Worm (Caenorhabditis elegans): ENCODE data around the gene sre-35.

sre-35 gene

ce11 chrII:12452754-12453352 is at the start of gene sre-35, which contains the start of gene sre-33:
Gene sre-35 (minus strand): TSS chrII:12452854.
Gene sre-33 (plus strand): TSS chrII:12453302.
- TF ChIP-seq unc-130 (tag; optimal IDR thresholded peaks at IDR 0.05): no peak

- TF ChIP-seq skn-1 (tag; optimal IDR thresholded peaks at IDR 0.05) (no peak), snu-23 (GFP tag; optimal IDR thresholded peaks at IDR 0.05) (no peak), lin-39 (tag; optimal IDR thresholded peaks at IDR 0.05) (no peak), elt-2 (tag; optimal IDR thresholded peaks at IDR 0.05) (no peak), fkh-4 (tag; optimal IDR thresholded peaks at IDR 0.05; ENCODE audit: borderline replicate concordance) (no peak), irx-1 (tag; optimal IDR thresholded peaks at IDR 0.05) (no peak), efl-1 (optimal IDR thresholded peaks at IDR 0.05) (peak; percentile 8 to 72), efl-1 (GFP tag; optimal IDR thresholded peaks at IDR 0.05 in 1 of 2) (peak; percentile 29 to 80), lin-14 (GFP tag; optimal IDR thresholded peaks at IDR 0.05) (peak; percentile 67), pag-3 (tag; optimal IDR thresholded peaks at IDR 0.05; ENCODE audit: borderline replicate concordance, insufficient read depth) (no peak), nhr-71 (tag; optimal IDR thresholded peaks at IDR 0.05) (peak; percentile 18), dpl-1 (GFP tag; optimal IDR thresholded peaks at IDR 0.05) (peak in 1 of 3 experiments; percentile 21), fkh-10 (GFP tag; optimal IDR thresholded peaks at IDR 0.05) (peak; percentile 78)
These were observed 47.3 kb upstream of the sre-35 start for ce11 chrII:12499969-12500368.

ce11 chrII:12496981-12497380 is 44.3 kb upstream of the sre-35 start, which contains the start of gene T21B4.3:
Gene T21B4.3 (minus strand): TSS chrII:12497081.
- TF ChIP-seq aly-2 (tag; optimal IDR thresholded peaks at IDR 0.05): no peak

ce11 chrII:12494556-12495131 is 42.0 kb upstream of the sre-35 start, which contains the start of gene col-85:
Gene col-85 (minus strand): TSS chrII:12495095.
- TF ChIP-seq mab-9 (GFP tag; IDR thresholded peaks at IDR 0.05) (0 out of 2 replicates have a peak, but pooled peaks have one; percentile 41), fkh-10 (GFP tag; optimal IDR thresholded peaks at IDR 0.05) (peak; percentile 51), blmp-1 (tag; optimal IDR thresholded peaks at IDR 0.05) (no peak), ceh-90 (tag; optimal IDR thresholded peaks at IDR 0.05) (no peak), ama-1 (optimal IDR thresholded peaks at IDR 0.05) (no peak), dpl-1 (GFP tag; optimal IDR thresholded peaks at IDR 0.05) (peak; percentile 44 to 66 (median 54)), snu-23 (GFP tag; optimal IDR thresholded peaks at IDR 0.05) (peak; percentile 84), elt-3 (tag; optimal IDR thresholded peaks at IDR 0.05) (peak in 2 of 6 experiments; percentile 10 to 30), isw-1 (GFP tag; IDR thresholded peaks at IDR 0.05) (peak; percentile 36; the same call in 1 of the 2 replicates), xbp-1 (tag; optimal IDR thresholded peaks at IDR 0.05) (peak; percentile 60), nhr-71 (tag; optimal IDR thresholded peaks at IDR 0.05) (peak; percentile 78), mep-1 (tag; optimal IDR thresholded peaks at IDR 0.05) (peak; percentile 56), ceh-88 (GFP tag; IDR thresholded peaks at IDR 0.05) (no peak), lin-15B (tag; optimal IDR thresholded peaks at IDR 0.05) (peak; percentile 16), C34B4.2 (tag; optimal IDR thresholded peaks at IDR 0.05) (no peak), nhr-76 (tag; optimal IDR thresholded peaks at IDR 0.05) (no peak), dsc-1 (tag; optimal IDR thresholded peaks at IDR 0.05) (peak; percentile 75), ztf-4 (tag; optimal IDR thresholded peaks at IDR 0.05) (no peak), ceh-63 (GFP tag; optimal IDR thresholded peaks at IDR 0.05) (no peak), unc-62 (GFP tag; optimal IDR thresholded peaks at IDR 0.05) (no peak), zag-1 (tag; optimal IDR thresholded peaks at IDR 0.05) (no peak), lin-35 (GFP tag; optimal IDR thresholded peaks at IDR 0.05) (peak; percentile 71 to 77), nhr-12 (tag; optimal IDR thresholded peaks at IDR 0.05) (no peak), nhr-20 (tag; optimal IDR thresholded peaks at IDR 0.05) (peak; percentile 70), C16A3.4 (tag; optimal IDR thresholded peaks at IDR 0.05) (peak; percentile 65), nhr-47 (tag; optimal IDR thresholded peaks at IDR 0.05) (peak; percentile 82), pqm-1 (tag; optimal IDR thresholded peaks at IDR 0.05) (peak; percentile 11), pax-3 (tag; optimal IDR thresholded peaks at IDR 0.05) (peak; percentile 47), egl-13 (tag; optimal IDR thresholded peaks at IDR 0.05) (no peak), ets-5 (GFP tag; IDR thresholded peaks at IDR 0.05) (no peak), snpc-4 (tag; optimal IDR thresholded peaks at IDR 0.05) (peak; percentile 90), hpl-2 (GFP tag; optimal IDR thresholded peaks at IDR 0.05) (peak; percentile 5), aha-1 (tag; optimal IDR thresholded peaks at IDR 0.05) (no peak), lin-13 (GFP tag; optimal IDR thresholded peaks at IDR 0.05) (peak; percentile 54), mdl-1 (tag; optimal IDR thresholded peaks at IDR 0.05) (peak in 1 of 2 experiments; percentile 47)

All from whole organism, L1 larva.